Worm (Caenorhabditis elegans): ENCODE measurements around the gene lir-3.

lir-3 gene

DNA sequence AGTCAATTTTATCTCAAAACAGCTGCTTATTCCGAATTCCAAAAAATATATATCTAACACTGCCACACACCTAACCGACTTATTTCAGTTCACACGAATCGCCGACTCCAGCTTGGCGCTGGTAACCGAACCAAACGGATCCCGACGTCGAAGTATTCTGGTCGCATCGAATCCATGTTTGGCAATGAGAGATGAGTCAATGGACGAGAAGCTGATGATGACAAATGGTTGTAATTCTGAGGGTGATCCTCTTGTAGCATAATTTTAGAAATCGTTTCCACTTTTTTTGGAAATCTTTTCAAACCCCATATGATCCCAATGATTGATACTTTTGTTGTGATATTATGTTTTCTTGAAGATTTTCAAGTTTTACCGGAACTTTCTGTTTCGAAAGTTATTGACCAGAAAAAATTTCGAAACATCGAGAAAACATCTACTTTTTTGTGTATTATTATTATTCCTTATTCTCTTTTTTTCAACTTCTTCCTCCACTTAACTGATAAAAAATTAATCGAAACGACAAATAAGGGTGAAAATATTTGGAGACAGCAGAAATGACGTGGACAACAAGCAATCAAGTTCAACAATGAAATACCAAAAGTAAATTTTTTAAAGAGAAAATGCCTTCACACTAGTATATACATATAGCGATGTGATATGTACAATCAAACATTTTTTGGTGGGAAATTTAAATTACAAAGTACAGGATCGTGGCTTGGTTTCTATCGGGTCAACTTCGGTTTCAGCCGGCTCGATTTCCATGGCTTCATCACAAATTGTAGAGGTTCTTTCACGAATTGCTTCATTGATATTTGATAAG, 34.5 kb downstream of the lir-3 start (continued):
- TF ChIP-seq hsf-1 (GFP tag; IDR thresholded peaks at IDR 0.05) (0 out of 2 replicates have a peak, but pooled peaks have one; percentile 17), ztf-28 (GFP tag; IDR thresholded peaks at IDR 0.05) (0 out of 2 replicates have a peak, but pooled peaks have one; percentile 37), ZK185.1 (tag; optimal IDR thresholded peaks at IDR 0.05; ENCODE audit: poor library complexity, severe bottlenecking) (peak; percentile 10), nhr-27 (tag; optimal IDR thresholded peaks at IDR 0.05) (no peak), F52B5.7 (tag; optimal IDR thresholded peaks at IDR 0.05) (peak; percentile 55), lin-54 (GFP tag; optimal IDR thresholded peaks at IDR 0.05) (peak; percentile 34), pbrm-1 (GFP tag; IDR thresholded peaks at IDR 0.05) (peak; percentile 70; the same call in 1 of the 2 replicates), madf-10 (tag; optimal IDR thresholded peaks at IDR 0.05) (peak; percentile 36), rcor-1 (GFP tag; IDR thresholded peaks at IDR 0.05) (no peak), dpff-1 (tag; optimal IDR thresholded peaks at IDR 0.05) (peak; percentile 48), ama-1 (optimal IDR thresholded peaks at IDR 0.05) (peak; percentile 31), ama-1 (GFP tag; optimal IDR thresholded peaks at IDR 0.05) (no peak), atf-7 (tag; optimal IDR thresholded peaks at IDR 0.05) (peak; percentile 80)

ce11 chrII:11142571-11142970, 42.0 kb downstream of the lir-3 start, which contains the start of gene arrd-6:
Gene arrd-6, plus strand, starts transcription at chrII:11142739.
- TF ChIP-seq F57C9.4 (tag; optimal IDR thresholded peaks at IDR 0.05) (no peak), nhr-27 (tag; optimal IDR thresholded peaks at IDR 0.05) (no peak), mcd-1 (GFP tag; IDR thresholded peaks at IDR 0.05) (no peak), pbrm-1 (GFP tag; IDR thresholded peaks at IDR 0.05) (0 out of 2 replicates have a peak, but pooled peaks have one; percentile 20), mxl-1 (tag; optimal IDR thresholded peaks at IDR 0.05) (no peak), nhr-80 (tag; optimal IDR thresholded peaks at IDR 0.05) (no peak)

DNA sequence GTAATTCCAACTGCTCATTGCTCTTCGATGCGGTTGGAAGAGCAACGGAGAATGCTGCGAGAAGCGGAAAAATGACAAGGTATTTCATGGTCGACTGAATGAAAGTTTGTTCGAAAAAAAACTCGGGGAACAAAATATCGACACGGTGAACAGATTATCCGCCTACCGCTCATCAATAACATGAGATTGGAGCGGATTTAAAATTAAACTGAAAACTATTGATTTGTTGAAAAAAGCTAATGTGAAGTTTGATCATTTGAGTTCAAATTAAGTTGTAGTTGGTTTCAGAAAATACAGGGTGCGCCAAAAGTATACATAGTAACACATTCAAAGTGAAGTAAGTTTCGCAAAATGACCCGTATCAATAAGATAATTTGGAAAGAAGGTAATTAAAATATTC, 44.5 kb downstream of the lir-3 start, which contains the start of gene F40F8.4:
Gene F40F8.4, minus strand, starts transcription at position 101 of the 400 bp plus-strand sequence.
- no peak for TF ChIP-seq nhr-80 (tag; optimal IDR thresholded peaks at IDR 0.05)
- TF ChIP-seq lin-26 (GFP tag; IDR thresholded peaks at IDR 0.05), result no peak
- no peak for TF ChIP-seq ceh-91 (GFP tag; IDR thresholded peaks at IDR 0.05)
- no peak for TF ChIP-seq F57C9.4 (tag; optimal IDR thresholded peaks at IDR 0.05)

- no peak for TF ChIP-seq B0336.3 (GFP tag; IDR thresholded peaks at IDR 0.05)
- peak; percentile 18 for TF ChIP-seq nhr-80 (tag; optimal IDR thresholded peaks at IDR 0.05)
- TF ChIP-seq zfh-2 (GFP tag; conservative IDR thresholded peaks at IDR 0.05), result no peak
- no peak for TF ChIP-seq unc-62 (GFP tag; optimal IDR thresholded peaks at IDR 0.05)
These were observed 48.8 kb downstream of the lir-3 start for ce11 chrII:11135773-11136172.

DNA sequence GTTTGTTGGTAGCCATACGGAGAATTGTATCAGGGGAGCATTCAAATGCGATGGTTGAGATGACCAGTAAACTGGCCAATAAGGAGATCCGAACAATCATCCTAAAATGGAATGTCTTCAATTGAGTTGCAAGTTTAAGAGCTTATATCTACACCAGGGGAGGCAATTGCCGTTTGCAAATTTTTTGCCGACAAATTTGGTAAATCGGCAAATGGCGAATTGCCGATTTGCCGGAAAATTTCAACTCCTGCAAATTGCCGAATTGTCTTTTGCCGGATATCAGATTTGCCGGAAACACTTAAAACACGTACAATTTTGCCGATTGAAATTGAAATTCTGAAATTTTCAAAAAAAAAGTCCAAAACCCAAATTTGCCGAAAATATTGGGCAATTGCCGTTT, 49.8 kb downstream of the lir-3 start, which contains the start of gene F40F8.5:
Gene F40F8.5, minus strand, starts transcription at position 101 of the 400 bp plus-strand sequence.
- TF ChIP-seq sea-2 (GFP tag; IDR thresholded peaks at IDR 0.05), result no peak
